Worm (Caenorhabditis elegans) whole organism, L4/young adult: Measurements from ENCODE around the gene daf-14.
A peak's percentile ranks its signal among the peaks of the same experiment; 100 is the strongest.

ENCODE experiments used
- W03F9.2 ChIP-seq: fragments of 150-350 bp; optimal IDR thresholded peaks from 2 replicates; lab custom pipeline; 2014; ENCODE audit warnings: missing biosample characterization, missing genetic modification characterization
- dao-5 ChIP-seq: sonication (generic microtip); optimal IDR thresholded peaks from 2 replicates; lab custom pipeline; 2016; ENCODE audit warnings: missing genotype, missing genetic modification characterization, moderate library complexity, missing compliant biosample characterization
- him-1 ChIP-seq: sonication (generic microtip); optimal IDR thresholded peaks from 2 replicates; lab custom pipeline; 2016; ENCODE audit warnings: missing genotype, missing genetic modification reagents, missing genetic modification characterization, missing compliant biosample characterization

daf-14 gene

DNA sequence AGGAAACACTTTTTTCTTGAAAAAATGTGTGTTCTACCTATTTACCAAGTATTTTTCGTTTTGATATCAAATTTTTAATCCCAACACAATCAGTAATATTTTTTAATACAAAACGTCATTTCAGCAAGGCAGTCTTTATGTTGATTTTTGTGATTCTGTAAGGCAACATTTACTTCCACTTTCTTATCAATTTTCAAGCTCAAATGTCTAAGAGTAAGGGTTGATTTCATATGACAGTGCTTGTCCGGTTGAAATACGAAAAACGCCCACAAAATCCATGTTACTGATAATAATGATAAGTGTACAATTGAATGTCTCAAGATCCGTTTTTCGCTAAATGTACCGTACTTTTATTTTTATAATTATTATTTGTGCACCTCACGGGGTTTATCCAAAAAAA lies 14.3 kb upstream of the daf-14 start:
- no peak for TF ChIP-seq W03F9.2 (tag; lab: Kevin White, UChicago)
- TF ChIP-seq dao-5 (tag; lab: Kevin White, UChicago) = no peak
- no peak for TF ChIP-seq him-1

DNA sequence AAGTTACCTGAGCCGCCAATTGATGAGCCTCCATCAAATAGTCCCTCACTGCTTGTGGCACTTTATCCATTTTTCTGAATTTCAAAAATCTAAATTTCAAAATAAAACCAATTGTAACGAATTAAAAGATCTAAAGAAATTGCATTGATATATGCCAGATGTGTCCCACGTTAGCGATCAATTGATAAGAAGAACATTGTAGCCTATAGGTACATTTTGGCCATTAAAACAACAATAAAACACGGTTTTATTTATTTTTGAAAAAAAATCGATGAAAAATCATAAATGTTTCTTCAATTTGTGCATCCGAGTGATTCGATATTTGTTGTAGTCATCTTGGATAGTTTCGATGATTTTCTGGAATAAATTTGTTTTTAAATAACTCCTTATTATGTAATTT lies 11.4 kb upstream of the daf-14 start, which contains the start of gene ech-8:
Gene ech-8, minus strand, starts transcription at position 132 of the 400 bp plus-strand sequence.
- no peak for TF ChIP-seq W03F9.2 (tag; lab: Kevin White, UChicago)
- TF ChIP-seq dao-5 (tag; lab: Kevin White, UChicago) = no peak
- TF ChIP-seq him-1 = no peak

ce11 chrIV:10241659-10242058 lies 8.8 kb upstream of the daf-14 start, which contains the start of gene lipl-7:
TSS of gene lipl-7 (minus strand) at chrIV:10241823.
- TF ChIP-seq him-1 (no peak), dao-5 (tag; lab: Kevin White, UChicago) (no peak), W03F9.2 (tag; lab: Kevin White, UChicago) (no peak)

DNA sequence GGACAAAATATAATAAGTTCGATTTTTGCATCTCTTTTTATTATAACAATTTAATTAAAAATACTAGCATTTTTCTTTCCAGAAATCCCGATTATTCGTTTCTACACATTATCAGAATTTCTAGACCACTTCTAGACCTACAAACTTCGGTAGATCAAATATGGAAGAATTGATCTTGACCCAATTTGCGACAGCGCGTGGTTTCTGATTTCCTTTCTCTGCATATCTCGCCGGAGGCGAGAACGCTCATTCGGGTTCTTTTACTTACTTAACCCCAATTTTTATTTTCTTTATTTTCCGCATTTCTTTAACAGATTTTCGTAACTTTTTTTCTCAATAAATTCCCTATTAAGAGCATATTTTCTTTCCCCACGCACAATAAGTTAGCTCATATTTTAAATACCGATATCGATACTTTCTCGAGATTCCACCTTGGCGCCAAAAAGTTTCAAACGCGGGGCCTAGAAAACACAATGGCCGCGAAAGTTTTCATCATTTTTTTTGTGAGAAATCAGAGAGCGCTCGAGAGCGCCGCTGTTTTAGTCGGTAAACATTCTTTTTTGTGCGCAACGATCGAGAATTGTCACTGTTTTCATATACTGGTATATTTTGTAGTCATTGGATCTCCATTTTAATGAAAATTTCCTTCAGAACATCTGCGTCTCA lies 7.8 kb upstream of the daf-14 start:
- no peak for TF ChIP-seq him-1
- TF ChIP-seq dao-5 (tag; lab: Kevin White, UChicago) = no peak

DNA sequence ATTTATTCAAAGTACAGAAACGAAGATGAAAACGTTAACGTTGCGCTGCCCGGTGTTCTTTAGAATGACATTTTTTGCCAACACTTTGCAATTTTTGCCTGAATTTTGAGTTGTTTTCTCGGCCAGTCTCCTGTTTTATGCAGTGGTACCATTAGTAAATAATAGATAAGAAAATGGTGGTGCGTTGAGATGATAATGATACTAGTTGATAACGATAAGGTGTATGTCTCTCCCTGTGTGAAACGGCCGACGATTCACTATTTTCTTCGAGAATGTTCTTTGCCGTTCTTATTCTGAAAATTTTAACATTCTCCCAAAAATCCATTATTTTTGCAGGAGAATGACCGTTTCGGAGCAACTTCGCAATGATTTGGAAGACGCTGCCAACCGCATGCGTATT lies 7.2 kb upstream of the daf-14 start, which contains the start of gene tkt-1:
Gene tkt-1, plus strand, starts transcription at position 337 of the 400 bp plus-strand sequence.
- TF ChIP-seq him-1 = no peak
- TF ChIP-seq W03F9.2 (tag; lab: Kevin White, UChicago) = no peak
- no peak for TF ChIP-seq dao-5 (tag; lab: Kevin White, UChicago)

DNA sequence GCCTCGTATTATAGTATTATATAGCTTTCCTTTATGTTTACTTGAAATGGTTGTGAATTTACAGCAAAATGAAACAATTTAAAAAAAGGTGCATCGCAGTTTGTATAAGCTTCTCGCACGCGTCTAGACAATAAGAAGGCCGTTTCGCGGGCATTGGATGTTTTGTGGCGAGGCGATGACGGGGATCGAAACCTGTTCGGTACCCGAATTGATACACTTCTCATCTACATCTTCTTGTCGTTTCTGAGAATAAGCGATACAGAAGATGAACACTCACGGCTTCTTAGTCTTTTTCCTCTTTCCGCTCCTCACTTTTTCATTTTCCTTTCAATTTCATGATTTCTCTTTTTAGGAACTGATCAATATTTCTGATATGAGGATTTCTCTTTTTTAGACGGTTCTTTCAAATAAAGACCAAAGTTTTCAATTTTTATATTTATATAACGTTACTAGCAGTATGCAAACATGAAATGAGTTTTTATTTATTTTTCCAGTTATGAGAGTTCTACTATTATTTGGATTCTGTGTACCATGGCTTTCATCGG lies 4.7 kb upstream of the daf-14 start, which contains the start of gene F01G10.10:
Gene F01G10.10, plus strand, starts transcription at position 495 of the 545 bp plus-strand sequence.
- no peak for TF ChIP-seq him-1
- TF ChIP-seq W03F9.2 (tag; lab: Kevin White, UChicago) = no peak
- TF ChIP-seq dao-5 (tag; lab: Kevin White, UChicago) = no peak

- TF ChIP-seq dao-5 (tag; lab: Kevin White, UChicago) (no peak), W03F9.2 (tag; lab: Kevin White, UChicago) (no peak), him-1 (no peak)
Measured at ce11 chrIV:10251261-10251660, 834 bp downstream of the daf-14 start.

- no peak for TF ChIP-seq W03F9.2 (tag; lab: Kevin White, UChicago)
- no peak for TF ChIP-seq him-1
- TF ChIP-seq dao-5 (tag; lab: Kevin White, UChicago) = no peak
Measured at ce11 chrIV:10251764-10252163, 1.3 kb downstream of the daf-14 start.

- TF ChIP-seq dao-5 (tag; lab: Kevin White, UChicago) (no peak), W03F9.2 (tag; lab: Kevin White, UChicago) (peak; percentile 69), him-1 (peak; percentile 83)
Measured at ce11 chrIV:10252350-10252792, 1.9 kb downstream of the daf-14 start.

- TF ChIP-seq him-1 (no peak), W03F9.2 (tag; lab: Kevin White, UChicago) (no peak), dao-5 (tag; lab: Kevin White, UChicago) (no peak)
Measured at ce11 chrIV:10252886-10253639, 2.6 kb downstream of the daf-14 start.

DNA sequence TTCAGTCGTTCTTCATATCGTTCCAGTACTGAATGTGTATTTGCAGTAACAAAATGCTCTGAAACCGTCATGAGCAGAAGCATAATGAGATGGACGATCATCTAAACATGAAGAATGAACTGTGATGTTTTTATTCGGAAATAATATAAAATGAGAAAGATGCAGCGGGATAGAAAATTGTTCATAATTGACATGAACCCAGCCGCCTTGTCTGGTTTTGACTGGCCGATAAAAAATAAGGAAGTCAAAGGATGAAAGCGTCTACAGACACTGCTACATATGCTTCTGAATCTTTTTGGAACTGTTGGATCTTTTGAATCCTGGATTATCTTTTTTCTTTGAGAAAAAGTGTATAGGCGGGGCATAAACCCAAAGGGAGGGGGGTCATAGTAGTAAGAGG lies 9.1 kb downstream of the daf-14 start, which contains the start of gene F01G10.9:
Gene F01G10.9, minus strand, starts transcription at position 101 of the 400 bp plus-strand sequence.
- TF ChIP-seq W03F9.2 (tag; lab: Kevin White, UChicago) (no peak), him-1 (no peak), dao-5 (tag; lab: Kevin White, UChicago) (no peak)

DNA sequence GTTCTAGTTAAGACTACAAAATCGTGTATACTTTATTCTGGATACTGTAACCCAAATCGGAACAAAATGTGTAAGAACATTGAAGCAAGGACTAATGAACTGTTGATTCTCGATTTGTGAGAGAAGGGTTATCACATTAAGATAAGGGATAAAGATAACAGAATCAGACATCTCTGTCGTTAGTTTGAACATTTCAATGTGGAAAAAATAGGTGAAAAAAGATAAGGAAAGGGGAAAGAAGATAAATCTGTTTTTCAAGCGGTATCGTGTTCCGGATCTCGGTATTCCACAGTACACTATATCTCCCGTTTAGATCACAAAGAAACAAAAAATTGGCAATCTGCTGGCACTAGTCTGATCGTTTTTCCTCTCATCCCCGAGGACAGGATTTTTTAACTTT lies 10.6 kb downstream of the daf-14 start:
- no peak for TF ChIP-seq dao-5 (tag; lab: Kevin White, UChicago)
- no peak for TF ChIP-seq W03F9.2 (tag; lab: Kevin White, UChicago)
- TF ChIP-seq him-1 = no peak

DNA sequence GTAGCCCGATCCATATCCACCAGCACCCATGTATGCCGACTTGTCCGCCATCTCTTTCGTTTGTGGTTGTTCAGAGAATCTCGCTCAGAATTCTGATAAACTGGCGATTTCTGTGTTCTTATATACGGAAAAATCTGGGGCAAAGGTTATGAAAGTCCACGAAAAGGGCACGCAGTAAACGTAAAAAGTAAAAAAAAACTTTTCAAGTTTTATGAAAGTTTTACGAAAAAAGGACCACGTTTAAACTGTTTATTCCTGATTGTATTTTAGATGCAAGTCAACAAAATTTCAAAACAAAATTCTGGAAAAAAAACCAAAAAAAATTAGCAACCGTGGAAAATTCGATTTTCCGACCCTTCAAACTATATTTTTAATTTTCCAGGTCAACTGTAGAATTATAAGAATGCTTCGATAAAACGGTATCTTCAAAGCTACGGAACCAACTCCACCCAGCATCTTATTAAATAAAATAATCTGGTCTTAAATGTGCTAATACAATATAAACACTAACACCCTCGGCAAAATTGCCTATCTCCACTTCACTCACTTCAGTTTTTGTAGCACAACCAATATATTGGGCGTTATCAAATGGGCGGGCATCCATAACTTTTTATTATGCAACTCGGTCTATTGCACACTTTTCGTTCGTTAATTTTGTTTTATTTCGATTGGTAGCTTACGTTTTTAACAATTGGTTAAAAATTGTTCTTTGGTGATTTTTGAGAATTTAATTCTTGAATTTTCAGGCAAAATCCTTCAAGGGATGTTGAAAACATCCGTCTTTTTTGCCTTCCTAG lies 18.9 kb downstream of the daf-14 start, which contains the start of the genes nspd-7 and Y43C5A.2:
Gene nspd-7, minus strand, starts transcription at position 51 of the 797 bp plus-strand sequence.
Gene Y43C5A.2, plus strand, starts transcription at position 747 of the 797 bp plus-strand sequence.
- no peak for TF ChIP-seq him-1
- TF ChIP-seq W03F9.2 (tag; lab: Kevin White, UChicago) = no peak
- no peak for TF ChIP-seq dao-5 (tag; lab: Kevin White, UChicago)
